Fruit fly (Drosophila melanogaster) whole organism, embryonic: ENCODE data around the gene CG3815.
A peak's percentile ranks its signal among the peaks of the same experiment; 100 is the strongest.

Experiments used
- Asciz ChIP-seq: fragments of 200-800 bp; sonication (Bioruptor generic); optimal IDR thresholded peaks from 2 replicates; lab custom pipeline; 2017; ENCODE audit warnings: missing biosample characterization, mild to moderate bottlenecking, missing genetic modification characterization, missing genetic modification reagents
- Atf6 ChIP-seq: fragments of 200-800 bp; sonication (Bioruptor generic); IDR thresholded peaks from 2 replicates; pipeline ENCODE4 v1.3.6; 2022; ENCODE audit warnings: missing biosample characterization, missing genetic modification characterization
- CG10321 ChIP-seq: fragments of 200-800 bp; sonication (Bioruptor generic); IDR thresholded peaks from 2 replicates; pipeline ENCODE4 v1.3.6; 2022; ENCODE audit warnings: missing biosample characterization, missing genetic modification characterization
- CG10431 ChIP-seq: fragments of 200-800 bp; sonication (Bioruptor generic); optimal IDR thresholded peaks from 3 replicates; lab custom pipeline; 2018; ENCODE audit warnings: missing biosample characterization, mild to moderate bottlenecking, missing genetic modification characterization
- CG11398 ChIP-seq: fragments of 200-800 bp; sonication (Bioruptor generic); optimal IDR thresholded peaks from 2 replicates; lab custom pipeline; 2016; ENCODE audit warnings: missing biosample characterization, missing genetic modification characterization
- CG12155 ChIP-seq: fragments of 200-800 bp; sonication (Bioruptor generic); optimal IDR thresholded peaks from 3 replicates; lab custom pipeline; 2016; ENCODE audit warnings: missing biosample characterization, missing genetic modification characterization
- CG12219 ChIP-seq: fragments of 200-800 bp; sonication (Bioruptor generic); optimal IDR thresholded peaks from 3 replicates; lab custom pipeline; 2018; ENCODE audit warnings: missing biosample characterization, mild to moderate bottlenecking, missing genetic modification characterization
- CG12236 ChIP-seq: fragments of 200-800 bp; sonication (Bioruptor generic); optimal IDR thresholded peaks from 2 replicates; lab custom pipeline; 2016; ENCODE audit warnings: missing biosample characterization, missing genetic modification characterization
- CG13624 ChIP-seq: fragments of 200-800 bp; sonication (Bioruptor generic); optimal IDR thresholded peaks from 2 replicates; lab custom pipeline; 2016; ENCODE audit warnings: missing biosample characterization, missing genetic modification characterization
- CG14710 ChIP-seq: fragments of 200-800 bp; sonication (Bioruptor generic); optimal IDR thresholded peaks from 3 replicates; lab custom pipeline; 2019; ENCODE audit warnings: missing biosample characterization, mild to moderate bottlenecking, missing genetic modification characterization, moderate library complexity
- CG1529 ChIP-seq: fragments of 200-800 bp; sonication (Bioruptor generic); optimal IDR thresholded peaks from 3 replicates; lab custom pipeline; 2018; ENCODE audit warnings: missing biosample characterization, missing genetic modification characterization
- CG17186 ChIP-seq: fragments of 200-800 bp; sonication (Bioruptor generic); optimal IDR thresholded peaks from 3 replicates; lab custom pipeline; 2017; ENCODE audit warnings: missing biosample characterization, missing genetic modification reagents, missing genetic modification characterization
- CG3281 ChIP-seq: fragments of 200-800 bp; sonication (Bioruptor generic); optimal IDR thresholded peaks from 3 replicates; lab custom pipeline; 2017; ENCODE audit warnings: missing biosample characterization, mild to moderate bottlenecking, missing genetic modification characterization
- CG4360 ChIP-seq: fragments of 200-800 bp; sonication (Bioruptor generic); IDR thresholded peaks from 2 replicates; pipeline ENCODE4 v1.3.6; 2022; ENCODE audit warnings: missing biosample characterization, missing genetic modification characterization
- CG5245 ChIP-seq: fragments of 200-800 bp; sonication (Bioruptor generic); optimal IDR thresholded peaks from 3 replicates; lab custom pipeline; 2016; ENCODE audit warnings: missing biosample characterization, missing genetic modification characterization
- CG7357 ChIP-seq: fragments of 200-800 bp; sonication (Bioruptor generic); IDR thresholded peaks from 3 replicates; pipeline ENCODE4 v1.3.6; 2022; ENCODE audit warnings: missing biosample characterization, missing genetic modification characterization
- CHES-1-like ChIP-seq: fragments of 200-800 bp; sonication (Bioruptor generic); optimal IDR thresholded peaks from 2 replicates; lab custom pipeline; 2016; ENCODE audit warnings: missing biosample characterization, missing genetic modification characterization
- Dbx ChIP-seq: fragments of 200-800 bp; sonication (Bioruptor generic); IDR thresholded peaks from 3 replicates; pipeline ENCODE4 v1.3.6; 2022; ENCODE audit warnings: missing biosample characterization, missing genetic modification characterization
- Ets65A ChIP-seq: fragments of 200-800 bp; sonication (Bioruptor generic); peaks from one replicate; lab custom pipeline; 2016; ENCODE audit warnings: missing biosample characterization, missing genetic modification characterization
- Fer2 ChIP-seq: fragments of 200-800 bp; sonication (Bioruptor generic); optimal IDR thresholded peaks from 2 replicates; lab custom pipeline; 2018; ENCODE audit warnings: missing biosample characterization, mild to moderate bottlenecking, missing genetic modification characterization, moderate library complexity
- HHEX ChIP-seq: fragments of 200-800 bp; sonication (Bioruptor generic); optimal IDR thresholded peaks from 3 replicates; lab custom pipeline; 2017; ENCODE audit warnings: missing biosample characterization, mild to moderate bottlenecking, missing genetic modification characterization, missing genetic modification reagents
- HLH3B ChIP-seq: fragments of 200-800 bp; sonication (Bioruptor generic); IDR thresholded peaks from 2 replicates; pipeline ENCODE4 v1.3.6; 2022; ENCODE audit warnings: missing biosample characterization, missing genetic modification characterization
- Mad ChIP-seq: fragments of 200-800 bp; sonication (Bioruptor generic); optimal IDR thresholded peaks from 2 replicates; lab custom pipeline; 2016; ENCODE audit warnings: missing biosample characterization, missing genetic modification characterization
- Nf-YA ChIP-seq: fragments of 200-800 bp; sonication (Bioruptor generic); IDR thresholded peaks from 2 replicates; pipeline ENCODE4 v1.3.6; 2022; ENCODE audit warnings: missing biosample characterization, missing genetic modification characterization
- Nf-YB ChIP-seq: fragments of 200-800 bp; sonication (Bioruptor generic); optimal IDR thresholded peaks from 3 replicates; lab custom pipeline; 2019; ENCODE audit warnings: missing biosample characterization, mild to moderate bottlenecking, missing genetic modification characterization, moderate library complexity
- Six4 ChIP-seq: fragments of 200-800 bp; sonication (Bioruptor generic); optimal IDR thresholded peaks from 2 replicates; lab custom pipeline; 2016; ENCODE audit warnings: missing biosample characterization, missing genetic modification characterization
- ab ChIP-seq: fragments of 200-800 bp; sonication (Bioruptor generic); optimal IDR thresholded peaks from 2 replicates; lab custom pipeline; 2016; ENCODE audit warnings: missing biosample characterization, missing genetic modification characterization
- al ChIP-seq: fragments of 200-800 bp; sonication (Bioruptor generic); IDR thresholded peaks from 2 replicates; pipeline ENCODE4 v1.3.6; 2022; ENCODE audit warnings: missing biosample characterization, missing genetic modification characterization
- bab2 ChIP-seq: fragments of 200-800 bp; sonication (Bioruptor generic); optimal IDR thresholded peaks from 2 replicates; lab custom pipeline; 2016; ENCODE audit warnings: missing biosample characterization, missing genetic modification characterization
- cato ChIP-seq: fragments of 200-800 bp; sonication (Bioruptor generic); optimal IDR thresholded peaks from 2 replicates; lab custom pipeline; 2016; ENCODE audit warnings: missing biosample characterization, missing genetic modification characterization, borderline replicate concordance
- chm ChIP-seq: fragments of 200-800 bp; sonication (Bioruptor generic); IDR thresholded peaks from 2 replicates; pipeline ENCODE4 v1.3.6; 2022; ENCODE audit warnings: missing biosample characterization, missing genetic modification characterization
- dm ChIP-seq: fragments of 200-800 bp; sonication (Bioruptor generic); optimal IDR thresholded peaks from 3 replicates; lab custom pipeline; 2016; ENCODE audit warnings: missing biosample characterization, missing genetic modification characterization
- dpn ChIP-seq, 2 experiments: fragments of 200-800 bp; sonication (Bioruptor generic); optimal IDR thresholded peaks; 3 replicates each; lab custom pipeline; 2016; ENCODE audit warnings: missing biosample characterization in 2 of 2, missing genetic modification characterization in 2 of 2
- exex ChIP-seq: fragments of 200-800 bp; sonication (Bioruptor generic); optimal IDR thresholded peaks from 4 replicates; lab custom pipeline; 2018; ENCODE audit warnings: missing biosample characterization, mild to moderate bottlenecking, missing genetic modification characterization, moderate library complexity
- fd64A ChIP-seq: fragments of 200-800 bp; sonication (Bioruptor generic); optimal IDR thresholded peaks from 3 replicates; lab custom pipeline; 2018; ENCODE audit warnings: missing biosample characterization, mild to moderate bottlenecking, missing genetic modification characterization
- gfzf ChIP-seq: fragments of 200-800 bp; sonication (Bioruptor generic); optimal IDR thresholded peaks from 2 replicates; lab custom pipeline; 2016; ENCODE audit warnings: missing biosample characterization, mild to moderate bottlenecking, missing genetic modification characterization, moderate library complexity
- grn ChIP-seq: fragments of 200-800 bp; sonication (Bioruptor generic); optimal IDR thresholded peaks from 3 replicates; lab custom pipeline; 2017; ENCODE audit warnings: missing biosample characterization, missing genetic modification characterization
- gsb ChIP-seq: fragments of 200-800 bp; sonication (Bioruptor generic); IDR thresholded peaks from 2 replicates; pipeline ENCODE4 v1.3.6; 2022; ENCODE audit warnings: missing biosample characterization, missing genetic modification characterization
- hth ChIP-seq: fragments of >200 bp; optimal IDR thresholded peaks from 2 replicates; lab custom pipeline; 2017; ENCODE audit warnings: inconsistent platforms
- ken ChIP-seq: fragments of 200-800 bp; sonication (Bioruptor generic); IDR thresholded peaks from 3 replicates; pipeline ENCODE4 v1.3.6; 2022; ENCODE audit warnings: missing biosample characterization, missing genetic modification characterization
- maf-S ChIP-seq: fragments of 200-800 bp; sonication (Bioruptor generic); optimal IDR thresholded peaks from 2 replicates; lab custom pipeline; 2016; ENCODE audit warnings: missing biosample characterization, missing genetic modification characterization
- mirr ChIP-seq: fragments of 200-800 bp; sonication (Bioruptor generic); optimal IDR thresholded peaks from 3 replicates; lab custom pipeline; 2018; ENCODE audit warnings: missing biosample characterization, mild to moderate bottlenecking, missing genetic modification characterization
- nerfin-2 ChIP-seq: fragments of 200-800 bp; sonication (Bioruptor generic); IDR thresholded peaks from 2 replicates; pipeline ENCODE4 v1.3.6; 2022; ENCODE audit warnings: missing biosample characterization, missing genetic modification characterization; ENCODE audit not compliant: partially characterized antibody
- onecut ChIP-seq: fragments of 200-800 bp; sonication (Bioruptor generic); IDR thresholded peaks from 2 replicates; pipeline ENCODE4 v1.3.6; 2022; ENCODE audit warnings: missing biosample characterization, missing genetic modification characterization
- pita ChIP-seq: fragments of 200-800 bp; sonication (Bioruptor generic); optimal IDR thresholded peaks from 2 replicates; lab custom pipeline; 2017; ENCODE audit warnings: missing biosample characterization, mild to moderate bottlenecking, missing genetic modification characterization
- pnt ChIP-seq: fragments of 200-800 bp; sonication (Bioruptor generic); optimal IDR thresholded peaks from 3 replicates; lab custom pipeline; 2016; ENCODE audit warnings: missing biosample characterization, missing genetic modification characterization
- shn ChIP-seq: fragments of 200-800 bp; sonication (Bioruptor generic); optimal IDR thresholded peaks from 3 replicates; lab custom pipeline; 2016; ENCODE audit warnings: missing biosample characterization, missing genetic modification characterization
- sna ChIP-seq: fragments of 200-800 bp; sonication (Bioruptor generic); IDR thresholded peaks from 2 replicates; pipeline ENCODE4 v1.3.6; 2022; ENCODE audit warnings: missing biosample characterization, missing genetic modification characterization; ENCODE audit not compliant: partially characterized antibody
- ssp ChIP-seq: fragments of 200-800 bp; sonication (Bioruptor generic); IDR thresholded peaks from 2 replicates; pipeline ENCODE4 v1.3.6; 2022; ENCODE audit warnings: missing biosample characterization, missing genetic modification characterization
- trh ChIP-seq: fragments of 200-800 bp; sonication (Bioruptor generic); optimal IDR thresholded peaks from 2 replicates; lab custom pipeline; 2016; ENCODE audit warnings: missing biosample characterization, missing genetic modification characterization
- vfl ChIP-seq: fragments of 200-800 bp; sonication (Bioruptor generic); optimal IDR thresholded peaks from 2 replicates; lab custom pipeline; 2016; ENCODE audit warnings: missing biosample characterization, missing genetic modification characterization
- zf30C ChIP-seq: fragments of 200-800 bp; sonication (Bioruptor generic); optimal IDR thresholded peaks from 3 replicates; lab custom pipeline; 2018; ENCODE audit warnings: missing biosample characterization, mild to moderate bottlenecking, missing genetic modification characterization

The CG3815 gene

DNA sequence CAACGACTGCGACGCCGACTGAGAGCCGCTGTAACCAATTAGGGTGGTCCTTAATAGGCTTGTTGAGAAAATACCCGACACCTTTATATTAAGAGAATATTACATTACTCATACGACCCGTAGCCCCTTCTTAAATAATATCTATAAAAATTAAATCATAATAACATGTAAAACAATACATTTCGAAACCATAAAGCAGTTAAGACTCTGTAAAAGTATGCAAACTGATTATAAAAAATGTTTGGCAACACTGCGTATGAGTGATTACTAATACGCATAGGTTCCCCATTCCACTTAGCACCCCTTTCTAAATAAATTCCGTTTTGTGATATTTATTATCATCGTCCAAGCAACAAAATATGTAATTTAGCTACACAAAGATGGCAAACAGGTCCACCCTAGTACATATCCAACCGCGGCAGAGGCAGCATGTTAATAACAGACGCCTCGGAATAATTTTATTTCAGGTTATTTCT lies 45.4 kb downstream of the CG3815 start (continued):
- TF ChIP-seq dpn (GFP tag; optimal IDR thresholded peaks at IDR 0.05; lab: Kevin White, UChicago) (peak in 1 of 2 experiments; percentile 63), dm (GFP tag; lab: Kevin White, UChicago) (no peak), Nf-YB (peak; percentile 69), ken (GFP tag; lab: Robert Waterston, UW) (no peak), Fer2 (peak; percentile 46), pita (GFP tag; lab: Kevin White, UChicago) (no peak), zf30C (GFP tag; lab: Kevin White, UChicago) (no peak), vfl (GFP tag; lab: Kevin White, UChicago) (peak; percentile 22), Six4 (peak; percentile 29), Mad (GFP tag; lab: Kevin White, UChicago) (no peak), HLH3B (GFP tag; lab: Robert Waterston, UW) (peak; percentile 40), gfzf (GFP tag; lab: Kevin White, UChicago) (no peak), CG14710 (peak; percentile 66), cato (GFP tag; lab: Kevin White, UChicago) (no peak), CG12236 (GFP tag; lab: Kevin White, UChicago) (no peak), chm (no peak), Dbx (no peak), CG3281 (GFP tag; lab: Kevin White, UChicago) (peak; percentile 90), fd64A (GFP tag; lab: Kevin White, UChicago) (peak; percentile 28), CG13624 (GFP tag; lab: Kevin White, UChicago) (peak; percentile 25), hth (lab: Kevin White, UChicago) (no peak), Atf6 (peak; percentile 82), shn (GFP tag; lab: Kevin White, UChicago) (no peak), Asciz (peak; percentile 70), trh (GFP tag; lab: Kevin White, UChicago) (no peak), gsb (GFP tag; lab: Robert Waterston, UW) (0 out of 2 replicates have a peak, but pooled peaks have one; percentile 18), exex (peak; percentile 40), CG5245 (GFP tag; lab: Kevin White, UChicago) (peak; percentile 61), onecut (GFP tag; lab: Robert Waterston, UW) (no peak), CHES-1-like (GFP tag; lab: Kevin White, UChicago) (no peak), pnt (GFP tag; lab: Kevin White, UChicago) (no peak), CG17186 (GFP tag; lab: Kevin White, UChicago) (no peak), sna (GFP tag; lab: Robert Waterston, UW) (no peak), maf-S (GFP tag; lab: Kevin White, UChicago) (no peak), CG11398 (GFP tag; lab: Kevin White, UChicago) (no peak), CG12219 (GFP tag; lab: Kevin White, UChicago) (peak; percentile 53), nerfin-2 (GFP tag; lab: Robert Waterston, UW) (no peak), ssp (peak; percentile 28; the same call in 1 of the 2 replicates), CG10321 (no peak), mirr (GFP tag; lab: Kevin White, UChicago) (peak; percentile 42), CG4360 (0 out of 2 replicates have a peak, but pooled peaks have one; percentile 8), HHEX (GFP tag; lab: Kevin White, UChicago) (peak; percentile 77), al (GFP tag; lab: Robert Waterston, UW) (peak; percentile 57), CG12155 (GFP tag; lab: Kevin White, UChicago) (peak; percentile 43), Ets65A (GFP tag; lab: Kevin White, UChicago) (peak; percentile 70), CG1529 (GFP tag; lab: Kevin White, UChicago) (peak; percentile 74), Nf-YA (no peak), CG10431 (GFP tag; lab: Kevin White, UChicago) (peak; percentile 61), CG7357 (GFP tag; lab: Robert Waterston, UW) (0 out of 3 replicates have a peak, but pooled peaks have one; percentile 40), ab (GFP tag; lab: Kevin White, UChicago) (no peak), grn (no peak), bab2 (peak; percentile 6)
